Fruit fly (Drosophila melanogaster): ENCODE measurements around the gene CG18789.

DNA sequence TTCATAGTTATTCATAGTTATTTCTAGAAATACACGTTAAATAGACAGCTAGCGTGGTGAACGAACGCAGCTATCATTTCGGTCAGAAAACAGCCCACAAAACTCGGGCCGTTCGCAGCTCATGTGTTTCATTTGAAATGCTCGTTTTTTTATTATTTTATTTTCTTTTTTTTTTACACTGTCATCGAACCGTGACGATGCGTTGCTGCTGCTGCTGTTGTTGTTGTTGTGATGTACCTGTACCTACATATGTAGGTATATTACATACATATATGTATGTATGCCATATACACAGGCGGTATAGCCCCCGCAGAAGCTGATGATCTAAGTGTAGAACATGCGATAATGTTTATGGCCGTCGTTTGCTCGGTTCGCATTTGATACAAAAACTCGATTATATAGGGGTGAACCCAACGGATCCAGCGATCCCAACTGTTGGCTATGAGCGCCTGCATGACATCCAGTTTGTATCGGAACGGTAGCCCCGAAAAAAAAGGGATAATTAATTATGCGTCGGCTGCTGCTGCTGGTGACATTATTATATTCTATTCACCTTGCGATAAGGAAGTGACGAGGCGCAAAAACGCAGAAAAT, 22.0 kb downstream of the CG18789 start:
- TF ChIP-seq psq (optimal IDR thresholded peaks at IDR 0.05), result no peak
- no peak for TF ChIP-seq CG8478 (optimal IDR thresholded peaks at IDR 0.05)
- TF ChIP-seq pan (optimal IDR thresholded peaks at IDR 0.05), result no peak
- TF ChIP-seq usp (GFP tag; optimal IDR thresholded peaks at IDR 0.05), result no peak
- TF ChIP-seq EcR (GFP tag; optimal IDR thresholded peaks at IDR 0.05), result no peak
- no peak for TF ChIP-seq Dll (optimal IDR thresholded peaks at IDR 0.05)
